Worm (Caenorhabditis elegans) whole organism, mixed stage, embryonic: ENCODE data around the gene lim-6.
A peak's percentile ranks its signal among the peaks of the same experiment; 100 is the strongest.

Experiments
- M03D4.4 ChIP-seq: sonication (generic microtip); optimal IDR thresholded peaks from 2 replicates; lab custom pipeline; 2017; ENCODE audit warnings: mild to moderate bottlenecking, missing genetic modification characterization, missing compliant biosample characterization
- bed-3 ChIP-seq: fragments of 200-800 bp; sonication (Bioruptor generic); optimal IDR thresholded peaks from 3 replicates; lab custom pipeline; 2018; ENCODE audit warnings: mild to moderate bottlenecking, missing genetic modification characterization, moderate library complexity, missing compliant biosample characterization
- blmp-1 ChIP-seq: fragments of 150-350 bp; optimal IDR thresholded peaks from 2 replicates; lab custom pipeline; 2014; ENCODE audit warnings: missing biosample characterization, missing genetic modification characterization
- ceh-39 ChIP-seq: fragments of 150-350 bp; optimal IDR thresholded peaks from 2 replicates; lab custom pipeline; 2014; ENCODE audit warnings: missing biosample characterization, missing genetic modification characterization
- ceh-43 ChIP-seq: fragments of 200-800 bp; sonication (Bioruptor generic); optimal IDR thresholded peaks from 2 replicates; lab custom pipeline; 2018; ENCODE audit warnings: mild to moderate bottlenecking, missing genetic modification characterization, moderate library complexity, missing compliant biosample characterization
- ceh-83 ChIP-seq: fragments of 200-800 bp; sonication (Bioruptor generic); optimal IDR thresholded peaks from 2 replicates; lab custom pipeline; 2018; ENCODE audit warnings: mild to moderate bottlenecking, missing genetic modification characterization, missing compliant biosample characterization
- ces-1 ChIP-seq: fragments of 150-350 bp; optimal IDR thresholded peaks from 2 replicates; lab custom pipeline; 2014; ENCODE audit warnings: missing biosample characterization, missing genetic modification reagents, missing genetic modification characterization
- cnd-1 ChIP-seq: fragments of 200-800 bp; sonication (Bioruptor generic); optimal IDR thresholded peaks from 2 replicates; lab custom pipeline; 2018; ENCODE audit warnings: mild to moderate bottlenecking, missing genetic modification characterization, missing compliant biosample characterization
- drap-1 ChIP-seq: fragments of 200-800 bp; sonication (Bioruptor generic); optimal IDR thresholded peaks from 3 replicates; lab custom pipeline; 2018; ENCODE audit warnings: mild to moderate bottlenecking, missing genetic modification characterization, missing compliant biosample characterization
- elt-1 ChIP-seq: sonication (generic microtip); optimal IDR thresholded peaks from 2 replicates; lab custom pipeline; 2017; ENCODE audit warnings: missing genetic modification characterization, mild to moderate bottlenecking, missing compliant biosample characterization, antibody characterized with exemption, moderate library complexity, borderline replicate concordance; ENCODE audit not compliant: insufficient read depth
- elt-3 ChIP-seq: fragments of 150-350 bp; optimal IDR thresholded peaks from 2 replicates; lab custom pipeline; 2014; ENCODE audit warnings: missing biosample characterization, missing genetic modification characterization
- flh-1 ChIP-seq: fragments of 200-800 bp; sonication (Bioruptor generic); optimal IDR thresholded peaks from 2 replicates; lab custom pipeline; 2018; ENCODE audit warnings: mild to moderate bottlenecking, missing genetic modification characterization, moderate library complexity, missing compliant biosample characterization
- ham-2 ChIP-seq: fragments of 200-800 bp; sonication (Bioruptor generic); optimal IDR thresholded peaks from 2 replicates; lab custom pipeline; 2018; ENCODE audit warnings: mild to moderate bottlenecking, missing genetic modification characterization, missing compliant biosample characterization
- hlh-1 ChIP-seq: fragments of 150-350 bp; optimal IDR thresholded peaks from 2 replicates; lab custom pipeline; 2014; ENCODE audit warnings: missing biosample characterization, missing genetic modification reagents, missing genetic modification characterization
- lin-13 ChIP-seq: fragments of 150-350 bp; optimal IDR thresholded peaks from 2 replicates; lab custom pipeline; 2014; ENCODE audit warnings: missing biosample characterization, missing genetic modification characterization
- lin-32 ChIP-seq: fragments of 200-800 bp; sonication (Bioruptor generic); optimal IDR thresholded peaks from 2 replicates; lab custom pipeline; 2018; ENCODE audit warnings: mild to moderate bottlenecking, missing genetic modification characterization, missing compliant biosample characterization
- lsy-2 ChIP-seq: fragments of 150-350 bp; optimal IDR thresholded peaks from 2 replicates; lab custom pipeline; 2014; ENCODE audit warnings: missing biosample characterization, missing genetic modification characterization
- mab-5 ChIP-seq: fragments of 150-350 bp; optimal IDR thresholded peaks from 2 replicates; lab custom pipeline; 2014; ENCODE audit warnings: missing biosample characterization, missing genetic modification characterization
- mep-1 ChIP-seq: fragments of 150-350 bp; optimal IDR thresholded peaks from 2 replicates; lab custom pipeline; 2017; ENCODE audit warnings: missing biosample characterization, missing genetic modification reagents, missing genetic modification characterization, inconsistent platforms
- mls-2 ChIP-seq: sonication (generic microtip); optimal IDR thresholded peaks from 2 replicates; lab custom pipeline; 2016; ENCODE audit warnings: mild to moderate bottlenecking, missing genetic modification characterization, moderate library complexity, missing compliant biosample characterization
- nhr-12 ChIP-seq: fragments of 150-350 bp; optimal IDR thresholded peaks from 2 replicates; lab custom pipeline; 2014; ENCODE audit warnings: missing biosample characterization, missing genetic modification characterization
- nhr-2 ChIP-seq: fragments of 150-350 bp; optimal IDR thresholded peaks from 2 replicates; lab custom pipeline; 2014; ENCODE audit warnings: missing biosample characterization, missing genetic modification characterization
- nhr-237 ChIP-seq: fragments of 150-350 bp; optimal IDR thresholded peaks from 2 replicates; lab custom pipeline; 2014; ENCODE audit warnings: missing biosample characterization, missing genetic modification characterization
- nhr-28 ChIP-seq: fragments of 150-350 bp; optimal IDR thresholded peaks from 2 replicates; lab custom pipeline; 2014; ENCODE audit warnings: missing biosample characterization, missing genetic modification characterization
- nhr-76 ChIP-seq: sonication (generic microtip); optimal IDR thresholded peaks from 2 replicates; lab custom pipeline; 2017; ENCODE audit warnings: missing biosample characterization, missing genetic modification characterization
- pha-4 ChIP-seq: fragments of 150-350 bp; optimal IDR thresholded peaks from 2 replicates; lab custom pipeline; 2018; ENCODE audit warnings: missing biosample characterization, missing genetic modification reagents, missing genetic modification characterization
- sem-2 ChIP-seq: fragments of 200-800 bp; sonication (Bioruptor generic); optimal IDR thresholded peaks from 2 replicates; lab custom pipeline; 2018; ENCODE audit warnings: mild to moderate bottlenecking, missing genetic modification characterization, missing compliant biosample characterization
- snpc-4 ChIP-seq: fragments of 150-350 bp; optimal IDR thresholded peaks from 2 replicates; lab custom pipeline; 2014; ENCODE audit warnings: missing biosample characterization, missing genetic modification characterization
- sptf-1 ChIP-seq: sonication (generic microtip); optimal IDR thresholded peaks from 2 replicates; lab custom pipeline; 2017; ENCODE audit warnings: mild to moderate bottlenecking, missing genetic modification characterization, moderate library complexity, missing compliant biosample characterization
- tbx-8 ChIP-seq: fragments of 200-800 bp; sonication (Bioruptor generic); optimal IDR thresholded peaks from 2 replicates; lab custom pipeline; 2018; ENCODE audit warnings: mild to moderate bottlenecking, missing genetic modification characterization, moderate library complexity, missing compliant biosample characterization
- unc-120 ChIP-seq: sonication (generic microtip); optimal IDR thresholded peaks from 2 replicates; lab custom pipeline; 2017; ENCODE audit warnings: missing genetic modification characterization, missing compliant biosample characterization; ENCODE audit not compliant: poor library complexity, severe bottlenecking
- unc-39 ChIP-seq: fragments of 150-350 bp; optimal IDR thresholded peaks from 2 replicates; lab custom pipeline; 2014; ENCODE audit warnings: missing biosample characterization, missing genetic modification characterization
- unc-62 ChIP-seq: fragments of 150-350 bp; optimal IDR thresholded peaks from 2 replicates; lab custom pipeline; 2014; ENCODE audit warnings: missing biosample characterization, missing genetic modification reagents, missing genetic modification characterization
- zip-8 ChIP-seq: fragments of 150-350 bp; optimal IDR thresholded peaks from 2 replicates; lab custom pipeline; 2014; ENCODE audit warnings: missing biosample characterization, missing genetic modification characterization
- ztf-11 ChIP-seq: fragments of 150-350 bp; optimal IDR thresholded peaks from 2 replicates; lab custom pipeline; 2014; ENCODE audit warnings: missing biosample characterization, missing genetic modification characterization

Gene lim-6

ce11 chrX:1119305-1119704 is 47.1 kb downstream of the lim-6 start, which contains the start of gene C05D9.7:
C05D9.7 (minus strand) TSS chrX:1119405.
- no peak for TF ChIP-seq nhr-12

DNA sequence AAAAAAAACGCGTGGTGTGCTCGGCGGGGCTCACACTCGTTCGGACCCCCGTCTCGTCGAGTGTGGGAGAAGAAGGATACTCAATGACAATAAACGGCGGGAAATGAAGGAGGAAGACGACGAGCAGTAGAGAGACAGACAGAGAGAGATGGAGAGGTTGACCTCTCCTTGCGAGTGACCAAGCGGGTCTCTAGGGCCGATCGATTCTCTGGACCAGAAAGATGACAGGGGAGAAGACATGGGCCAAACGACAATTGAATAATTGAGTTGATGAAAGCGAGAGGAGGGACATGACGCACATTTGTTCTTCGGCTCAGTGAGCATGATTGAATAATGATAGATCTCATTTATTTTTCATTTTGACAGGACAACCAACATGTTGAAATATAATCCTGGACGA is 48.1 kb downstream of the lim-6 start:
- TF ChIP-seq unc-39 (tag; lab: Kevin White, UChicago) (no peak), ces-1 (GFP tag; lab: Kevin White, UChicago) (peak; percentile 99), snpc-4 (tag; lab: Kevin White, UChicago) (no peak), flh-1 (no peak), nhr-28 (no peak), ceh-43 (GFP tag; lab: Kevin White, UChicago) (no peak), sem-2 (no peak), drap-1 (GFP tag; lab: Kevin White, UChicago) (no peak), lin-32 (GFP tag; lab: Kevin White, UChicago) (no peak), ham-2 (no peak), lsy-2 (tag; lab: Kevin White, UChicago) (no peak), M03D4.4 (tag; lab: Kevin White, UChicago) (peak; percentile 32), ceh-39 (tag; lab: Kevin White, UChicago) (no peak), unc-62 (GFP tag; lab: Kevin White, UChicago) (peak; percentile 99), pha-4 (tag; lab: Kevin White, UChicago) (no peak), ceh-83 (GFP tag; lab: Kevin White, UChicago) (no peak), elt-3 (tag; lab: Kevin White, UChicago) (no peak), elt-1 (tag; lab: Kevin White, UChicago) (no peak), mls-2 (tag; lab: Kevin White, UChicago) (peak; percentile 68), nhr-237 (tag; lab: Kevin White, UChicago) (no peak), lin-13 (tag; lab: Kevin White, UChicago) (no peak), sptf-1 (tag; lab: Kevin White, UChicago) (peak; percentile 46), ztf-11 (tag; lab: Kevin White, UChicago) (peak; percentile 36), bed-3 (GFP tag; lab: Kevin White, UChicago) (no peak), mep-1 (peak; percentile 5), blmp-1 (tag; lab: Kevin White, UChicago) (no peak), nhr-76 (tag; lab: Kevin White, UChicago) (no peak), mab-5 (peak; percentile 52), zip-8 (tag; lab: Kevin White, UChicago) (no peak), hlh-1 (tag; lab: Kevin White, UChicago) (peak; percentile 33), tbx-8 (GFP tag; lab: Kevin White, UChicago) (no peak), nhr-2 (tag; lab: Kevin White, UChicago) (peak; percentile 64), cnd-1 (peak; percentile 23), unc-120 (tag; lab: Kevin White, UChicago) (peak; percentile 59), nhr-12 (no peak)

DNA sequence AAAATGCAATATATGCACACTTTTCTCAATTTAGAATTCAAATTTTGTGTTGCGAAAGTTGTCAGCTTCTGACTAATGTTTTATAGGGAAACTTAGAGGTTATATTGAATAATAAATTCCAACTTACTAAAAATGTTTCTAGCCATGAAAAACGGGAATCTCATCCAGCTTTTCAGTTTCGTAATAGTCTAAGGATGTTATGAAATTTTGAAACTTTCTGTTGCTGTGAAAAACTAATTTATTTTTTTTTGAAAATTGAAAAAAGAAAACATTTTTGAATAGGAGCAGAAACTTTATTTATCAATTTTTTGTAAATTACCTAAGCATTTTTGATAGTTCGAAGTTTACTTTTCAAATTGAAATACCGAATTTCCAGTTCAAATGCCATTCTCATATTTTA is 49.3 kb downstream of the lim-6 start:
- no peak for TF ChIP-seq lsy-2 (tag; lab: Kevin White, UChicago)
- TF ChIP-seq nhr-2 (tag; lab: Kevin White, UChicago): no peak
- TF ChIP-seq mab-5: no peak

ce11 chrX:1122198-1122597 is 49.9 kb downstream of the lim-6 start:
- no peak for TF ChIP-seq lin-13 (tag; lab: Kevin White, UChicago)
- TF ChIP-seq pha-4 (tag; lab: Kevin White, UChicago): no peak
- peak; percentile 11 for TF ChIP-seq mab-5
- TF ChIP-seq nhr-2 (tag; lab: Kevin White, UChicago): no peak
- TF ChIP-seq ceh-83 (GFP tag; lab: Kevin White, UChicago): no peak
- TF ChIP-seq elt-3 (tag; lab: Kevin White, UChicago): no peak
- no peak for TF ChIP-seq snpc-4 (tag; lab: Kevin White, UChicago)
- no peak for TF ChIP-seq cnd-1
- TF ChIP-seq mls-2 (tag; lab: Kevin White, UChicago): no peak
- TF ChIP-seq unc-120 (tag; lab: Kevin White, UChicago): peak; percentile 18
- no peak for TF ChIP-seq nhr-28
- no peak for TF ChIP-seq drap-1 (GFP tag; lab: Kevin White, UChicago)
- TF ChIP-seq lsy-2 (tag; lab: Kevin White, UChicago): no peak
- no peak for TF ChIP-seq elt-1 (tag; lab: Kevin White, UChicago)
- no peak for TF ChIP-seq nhr-12
- TF ChIP-seq blmp-1 (tag; lab: Kevin White, UChicago): no peak
- TF ChIP-seq bed-3 (GFP tag; lab: Kevin White, UChicago): no peak
- no peak for TF ChIP-seq nhr-237 (tag; lab: Kevin White, UChicago)
- no peak for TF ChIP-seq sptf-1 (tag; lab: Kevin White, UChicago)
- TF ChIP-seq M03D4.4 (tag; lab: Kevin White, UChicago): no peak
- no peak for TF ChIP-seq mep-1
- TF ChIP-seq ces-1 (GFP tag; lab: Kevin White, UChicago): peak; percentile 25
- TF ChIP-seq ceh-43 (GFP tag; lab: Kevin White, UChicago): no peak
- TF ChIP-seq unc-62 (GFP tag; lab: Kevin White, UChicago): peak; percentile 63
- no peak for TF ChIP-seq sem-2
- no peak for TF ChIP-seq zip-8 (tag; lab: Kevin White, UChicago)
- no peak for TF ChIP-seq lin-32 (GFP tag; lab: Kevin White, UChicago)
- no peak for TF ChIP-seq flh-1
- TF ChIP-seq nhr-76 (tag; lab: Kevin White, UChicago): no peak
- no peak for TF ChIP-seq ztf-11 (tag; lab: Kevin White, UChicago)
- TF ChIP-seq unc-39 (tag; lab: Kevin White, UChicago): no peak
- TF ChIP-seq hlh-1 (tag; lab: Kevin White, UChicago): no peak
- TF ChIP-seq ham-2: no peak
- TF ChIP-seq, all 35 proteins: peak for 4
